Worm (Caenorhabditis elegans): Measurements from ENCODE around the gene pqn-57.

pqn-57 gene

DNA sequence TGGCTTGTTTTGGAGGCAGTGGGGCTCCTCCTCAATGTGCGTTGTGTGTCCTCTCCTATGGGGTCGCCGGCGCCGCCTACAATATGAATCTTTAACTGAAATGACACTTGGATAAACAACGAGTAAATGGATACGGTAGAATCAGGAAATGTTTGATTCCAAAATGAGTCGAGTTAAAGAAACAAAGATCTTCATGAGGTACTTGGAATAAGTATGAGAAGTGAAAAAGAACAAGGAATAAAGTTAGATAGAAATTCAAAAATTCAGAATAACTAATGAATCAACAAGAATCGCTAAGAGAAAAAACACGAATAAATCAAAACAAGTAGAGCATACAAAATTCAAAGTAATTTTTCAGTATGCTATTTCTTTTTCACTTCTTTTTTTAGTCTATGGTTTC, 30.2 kb upstream of the pqn-57 start, which contains the start of gene npr-28:
npr-28 (minus strand) TSS at position 101 of the 400 bp plus-strand sequence.
- TF ChIP-seq tag-97 (GFP tag; IDR thresholded peaks at IDR 0.05) (no peak), aha-1 (tag) (peak; percentile 70)

DNA sequence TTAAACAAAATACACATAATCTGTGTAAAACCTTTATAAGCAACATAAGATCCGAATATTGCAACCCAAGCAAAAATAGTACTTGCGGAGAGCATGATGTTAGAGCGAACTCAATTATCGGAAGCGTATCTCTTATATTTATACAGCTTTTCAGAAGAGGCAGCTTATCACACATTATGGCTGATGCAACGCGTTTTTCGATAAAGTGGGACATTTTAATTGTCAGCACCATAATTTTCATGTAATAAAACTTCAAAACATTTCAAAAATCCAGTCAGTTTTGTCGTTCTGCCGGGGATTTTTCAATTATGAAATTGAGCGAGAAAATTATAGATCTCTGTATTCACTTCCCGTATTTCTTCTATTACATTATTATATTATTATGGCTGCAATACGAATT, 25.5 kb upstream of the pqn-57 start, which contains the start of gene drd-5:
drd-5 (minus strand) TSS at position 101 of the 400 bp plus-strand sequence.
- TF ChIP-seq dve-1 (tag; optimal IDR thresholded peaks at IDR 0.05; ENCODE audit: insufficient read depth), result peak; percentile 32
- TF ChIP-seq lin-38 (GFP tag; IDR thresholded peaks at IDR 0.05), result no peak
- peak; percentile 33 for TF ChIP-seq pqm-1 (tag; optimal IDR thresholded peaks at IDR 0.05)
- no peak for TF ChIP-seq ctbp-1 (GFP tag; IDR thresholded peaks at IDR 0.05)
- TF ChIP-seq nhr-11 (tag; optimal IDR thresholded peaks at IDR 0.05), result no peak

DNA sequence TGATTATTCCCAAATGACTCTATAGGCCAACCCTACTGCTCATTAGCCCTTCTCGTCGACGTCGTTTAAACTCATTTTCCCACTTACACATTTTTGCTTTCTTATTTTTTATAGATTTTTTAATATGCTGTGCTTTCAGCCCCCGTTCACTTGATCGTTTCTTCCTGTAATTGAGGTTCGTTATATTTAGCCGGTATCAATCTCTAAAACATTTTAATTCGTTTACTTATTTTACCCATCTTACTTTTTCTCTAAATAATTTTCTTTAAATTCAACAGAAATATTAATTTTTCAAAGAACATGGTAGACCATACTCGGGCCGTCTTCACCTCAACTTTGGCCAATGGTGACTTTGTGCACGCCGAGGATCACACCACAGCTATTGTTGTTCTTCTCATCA, 20.9 kb upstream of the pqn-57 start, which contains the start of gene F55E10.1:
F55E10.1 (plus strand) TSS at position 301 of the 400 bp plus-strand sequence.
- TF ChIP-seq duxl-1 (tag; optimal IDR thresholded peaks at IDR 0.05; ENCODE audit: poor library complexity), result no peak
- TF ChIP-seq skn-1 (tag; optimal IDR thresholded peaks at IDR 0.05), result no peak
- no peak for TF ChIP-seq snpc-1.2 (GFP tag; IDR thresholded peaks at IDR 0.05)
- TF ChIP-seq fos-1 (tag; optimal IDR thresholded peaks at IDR 0.05), result no peak
- TF ChIP-seq Y5F2A.4 (GFP tag; optimal IDR thresholded peaks at IDR 0.05), result no peak
- no peak for TF ChIP-seq daf-16 (GFP tag; optimal IDR thresholded peaks at IDR 0.05)
- no peak for TF ChIP-seq daf-16 (tag; optimal IDR thresholded peaks at IDR 0.05)
- TF ChIP-seq dve-1 (tag; optimal IDR thresholded peaks at IDR 0.05; ENCODE audit: insufficient read depth), result no peak
- no peak for TF ChIP-seq hmg-1.1 (GFP tag; IDR thresholded peaks at IDR 0.05)
- no peak for TF ChIP-seq ceh-32 (tag; optimal IDR thresholded peaks at IDR 0.05; ENCODE audit: poor library complexity)
- TF ChIP-seq nhr-11 (tag; optimal IDR thresholded peaks at IDR 0.05), result no peak
- no peak for TF ChIP-seq nhr-76 (tag; optimal IDR thresholded peaks at IDR 0.05)
- no peak for TF ChIP-seq nhr-237 (tag; optimal IDR thresholded peaks at IDR 0.05)
- no peak for TF ChIP-seq dmd-6 (GFP tag; IDR thresholded peaks at IDR 0.05)

DNA sequence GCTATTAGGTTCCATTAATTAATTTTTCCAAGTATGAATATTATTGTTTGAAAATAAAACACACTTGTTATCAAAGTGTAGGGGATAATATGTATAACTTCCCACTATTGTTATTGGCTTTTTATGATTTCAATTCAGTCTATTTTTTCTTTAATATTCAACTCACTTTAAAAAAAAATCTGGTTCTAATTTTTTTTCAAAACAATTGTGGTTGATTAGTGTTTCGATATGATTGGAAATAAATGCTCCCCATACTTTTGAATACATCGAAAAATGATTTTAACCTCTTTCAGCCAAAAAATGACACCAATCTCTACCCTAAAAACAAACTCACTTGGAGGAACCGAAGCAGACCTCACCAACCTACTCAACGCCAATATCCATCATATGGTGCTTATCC, 19.6 kb upstream of the pqn-57 start, which contains the start of gene F55E10.2:
F55E10.2 (plus strand) TSS at position 301 of the 400 bp plus-strand sequence.
- TF ChIP-seq nhr-111 (GFP tag; optimal IDR thresholded peaks at IDR 0.05), result no peak
- TF ChIP-seq snpc-4 (tag; optimal IDR thresholded peaks at IDR 0.05), result no peak
- no peak for TF ChIP-seq ceh-32 (tag; optimal IDR thresholded peaks at IDR 0.05; ENCODE audit: poor library complexity)
- TF ChIP-seq T20F7.1 (GFP tag; optimal IDR thresholded peaks at IDR 0.05), result no peak
- TF ChIP-seq ZK337.2 (GFP tag; IDR thresholded peaks at IDR 0.05), result no peak
- TF ChIP-seq unc-130 (GFP tag; optimal IDR thresholded peaks at IDR 0.05), result no peak
- TF ChIP-seq lim-7 (GFP tag; IDR thresholded peaks at IDR 0.05), result no peak
- no peak for TF ChIP-seq aha-1 (tag)
- no peak for TF ChIP-seq duxl-1 (tag; optimal IDR thresholded peaks at IDR 0.05; ENCODE audit: poor library complexity)
- no peak for TF ChIP-seq sdz-12 (GFP tag; optimal IDR thresholded peaks at IDR 0.05)
- no peak for TF ChIP-seq hlh-11 (tag; optimal IDR thresholded peaks at IDR 0.05)
- TF ChIP-seq pqm-1 (tag; optimal IDR thresholded peaks at IDR 0.05), result no peak
- no peak for TF ChIP-seq attf-4 (tag; optimal IDR thresholded peaks at IDR 0.05)

DNA sequence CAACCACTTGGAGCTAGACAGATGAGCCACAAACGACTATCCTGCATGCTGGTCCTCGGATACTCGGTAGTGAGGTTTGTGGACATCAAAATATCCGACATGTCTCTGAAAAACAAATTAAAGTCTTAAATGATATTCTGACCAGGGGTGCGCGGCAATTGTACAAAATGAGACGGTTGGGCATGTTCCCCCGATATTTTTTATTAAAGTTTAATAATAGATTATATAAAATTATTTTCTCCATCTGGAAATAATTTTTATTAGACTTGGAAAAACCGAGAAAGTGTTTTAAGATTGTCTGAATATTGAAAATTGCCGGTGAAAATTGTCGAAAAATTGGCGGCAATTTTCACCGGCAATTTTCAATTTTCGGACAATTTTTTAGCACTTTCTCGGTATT, 7.0 kb upstream of the pqn-57 start, which contains the start of gene F55E10.4:
F55E10.4 (minus strand) TSS at position 101 of the 400 bp plus-strand sequence.
- TF ChIP-seq ceh-82 (tag; optimal IDR thresholded peaks at IDR 0.05) (no peak), php-3 (GFP tag; IDR thresholded peaks at IDR 0.05) (no peak), daf-8 (GFP tag; IDR thresholded peaks at IDR 0.05) (no peak), ctbp-1 (GFP tag; IDR thresholded peaks at IDR 0.05) (no peak), jun-1 (tag; optimal IDR thresholded peaks at IDR 0.05) (no peak), Y105C5A.15 (GFP tag; IDR thresholded peaks at IDR 0.05) (no peak), fkh-10 (GFP tag; optimal IDR thresholded peaks at IDR 0.05) (no peak), ceh-32 (tag; optimal IDR thresholded peaks at IDR 0.05; ENCODE audit: poor library complexity) (no peak), nhr-42 (GFP tag; IDR thresholded peaks at IDR 0.05) (no peak)

Measured in whole organism, L4 larva.